Fruit fly (Drosophila melanogaster) whole organism, pupa: ENCODE results near the gene CG14185.

ENCODE experiments used
- CG10348 ChIP-seq: fragments of 200-800 bp; sonication (Bioruptor generic); IDR thresholded peaks from 2 replicates; pipeline ENCODE4 v1.3.6; 2022; ENCODE audit warnings: missing biosample characterization, missing genetic modification characterization
- CG14655 ChIP-seq: fragments of 200-800 bp; sonication (Bioruptor generic); optimal IDR thresholded peaks from 3 replicates; lab custom pipeline; 2017; ENCODE audit warnings: mild to moderate bottlenecking, missing biosample characterization, missing genetic modification reagents, missing genetic modification characterization
- CG17806 ChIP-seq: fragments of 200-800 bp; sonication (Bioruptor generic); optimal IDR thresholded peaks from 2 replicates; lab custom pipeline; 2018; ENCODE audit warnings: missing biosample characterization, mild to moderate bottlenecking, missing genetic modification characterization, moderate library complexity
- CG8159 ChIP-seq: fragments of 200-800 bp; sonication (Bioruptor generic); optimal IDR thresholded peaks from 3 replicates; lab custom pipeline; 2018; ENCODE audit warnings: missing biosample characterization, mild to moderate bottlenecking, missing genetic modification characterization, moderate library complexity
- D1 ChIP-seq: fragments of 200-800 bp; sonication (Bioruptor generic); optimal IDR thresholded peaks from 2 replicates; lab custom pipeline; 2018; ENCODE audit warnings: missing biosample characterization, mild to moderate bottlenecking, missing genetic modification characterization, moderate library complexity
- EcR ChIP-seq: fragments of 200-800 bp; sonication (Bioruptor generic); optimal IDR thresholded peaks from 3 replicates; lab custom pipeline; 2019; ENCODE audit warnings: missing biosample characterization, missing genetic modification characterization, mild to moderate bottlenecking, moderate library complexity, missing genetic modification reagents
- Pif1A ChIP-seq: fragments of 200-800 bp; sonication (Bioruptor generic); optimal IDR thresholded peaks from 3 replicates; lab custom pipeline; 2016; ENCODE audit warnings: missing biosample characterization, missing genetic modification characterization
- Snoo ChIP-seq: fragments of 200-800 bp; sonication (Bioruptor generic); optimal IDR thresholded peaks from 3 replicates; lab custom pipeline; 2017; ENCODE audit warnings: missing biosample characterization, mild to moderate bottlenecking, missing genetic modification characterization, inconsistent platforms
- rn ChIP-seq: fragments of 200-800 bp; sonication (Bioruptor generic); IDR thresholded peaks from 2 replicates; pipeline ENCODE4 v1.3.6; 2022; ENCODE audit warnings: missing biosample characterization, missing genetic modification characterization

- TF ChIP-seq Pif1A (GFP tag; lab: Kevin White, UChicago) (no peak), CG8159 (tag; lab: Kevin White, UChicago) (no peak), rn (no peak), CG10348 (GFP tag; lab: Robert Waterston, UW) (no peak), CG17806 (tag; lab: Kevin White, UChicago) (no peak), EcR (GFP tag; lab: Kevin White, UChicago) (no peak), D1 (tag; lab: Kevin White, UChicago) (no peak), CG14655 (GFP tag; lab: Kevin White, UChicago) (no peak), Snoo (tag; lab: Kevin White, UChicago) (no peak)
Measured at dm6 chr3L:20062546-20062945, 43.3 kb upstream of the CG14185 start.
